Fruit fly (Drosophila melanogaster) whole organism, embryonic: ENCODE data around the gene ssp3.
A peak's percentile ranks its signal among the peaks of the same experiment; 100 is the strongest.

ENCODE experiments used
- Abd-B ChIP-seq: fragments of 200-800 bp; sonication (Bioruptor generic); optimal IDR thresholded peaks from 2 replicates; lab custom pipeline; 2018; ENCODE audit warnings: missing biosample characterization, mild to moderate bottlenecking, missing genetic modification characterization, moderate library complexity
- Bgb ChIP-seq: fragments of 200-800 bp; sonication (Bioruptor generic); IDR thresholded peaks from 2 replicates; pipeline ENCODE4 v1.3.6; 2022; ENCODE audit warnings: missing biosample characterization, missing genetic modification characterization; ENCODE audit not compliant: partially characterized antibody
- BtbVII ChIP-seq: fragments of 200-800 bp; sonication (Bioruptor generic); optimal IDR thresholded peaks from 3 replicates; lab custom pipeline; 2017; ENCODE audit warnings: missing biosample characterization, mild to moderate bottlenecking, missing genetic modification characterization
- CG10274 ChIP-seq: fragments of 200-800 bp; sonication (Bioruptor generic); optimal IDR thresholded peaks from 3 replicates; lab custom pipeline; 2017; ENCODE audit warnings: missing biosample characterization, mild to moderate bottlenecking, missing genetic modification characterization
- CG11093 ChIP-seq: fragments of 200-800 bp; sonication (Bioruptor generic); IDR thresholded peaks from 3 replicates; pipeline ENCODE4 v1.3.6; 2022; ENCODE audit warnings: missing biosample characterization, missing genetic modification characterization
- CG11695 ChIP-seq: fragments of 200-800 bp; sonication (Bioruptor generic); IDR thresholded peaks from 3 replicates; pipeline ENCODE4 v1.3.6; 2022; ENCODE audit warnings: missing biosample characterization, missing genetic modification characterization
- CG12219 ChIP-seq: fragments of 200-800 bp; sonication (Bioruptor generic); optimal IDR thresholded peaks from 3 replicates; lab custom pipeline; 2018; ENCODE audit warnings: missing biosample characterization, mild to moderate bottlenecking, missing genetic modification characterization
- CG13624 ChIP-seq: fragments of 200-800 bp; sonication (Bioruptor generic); optimal IDR thresholded peaks from 2 replicates; lab custom pipeline; 2016; ENCODE audit warnings: missing biosample characterization, missing genetic modification characterization
- CG15514 ChIP-seq: fragments of 200-800 bp; sonication (Bioruptor generic); optimal IDR thresholded peaks from 3 replicates; lab custom pipeline; 2017; ENCODE audit warnings: missing biosample characterization, missing genetic modification characterization, mild to moderate bottlenecking, moderate library complexity, missing genetic modification reagents
- CG15696 ChIP-seq: fragments of 200-800 bp; sonication (Bioruptor generic); optimal IDR thresholded peaks from 2 replicates; lab custom pipeline; 2019; ENCODE audit warnings: missing biosample characterization, mild to moderate bottlenecking, missing genetic modification characterization, moderate library complexity
- CG17568 ChIP-seq: fragments of 200-800 bp; sonication (Bioruptor generic); optimal IDR thresholded peaks from 2 replicates; lab custom pipeline; 2018; ENCODE audit warnings: missing biosample characterization, mild to moderate bottlenecking, missing genetic modification characterization, moderate library complexity
- CG17802 ChIP-seq: fragments of 200-800 bp; sonication (Bioruptor generic); optimal IDR thresholded peaks from 2 replicates; lab custom pipeline; 2018; ENCODE audit warnings: missing biosample characterization, mild to moderate bottlenecking, missing genetic modification characterization, moderate library complexity
- CG18262 ChIP-seq: fragments of 200-800 bp; optimal IDR thresholded peaks from 3 replicates; lab custom pipeline; 2019; ENCODE audit warnings: missing biosample characterization, mild to moderate bottlenecking, missing genetic modification characterization, moderate library complexity
- CG30020 ChIP-seq: fragments of 200-800 bp; optimal IDR thresholded peaks from 2 replicates; lab custom pipeline; 2019; ENCODE audit warnings: missing biosample characterization, mild to moderate bottlenecking, missing genetic modification characterization, moderate library complexity
- CG31224 ChIP-seq: fragments of 200-800 bp; sonication (Bioruptor generic); IDR thresholded peaks from 2 replicates; pipeline ENCODE4 v1.3.6; 2022; ENCODE audit warnings: missing biosample characterization, missing genetic modification characterization
- CG31441 ChIP-seq: fragments of 200-800 bp; sonication (Bioruptor generic); IDR thresholded peaks from 2 replicates; pipeline ENCODE4 v1.3.6; 2022; ENCODE audit warnings: missing biosample characterization, missing genetic modification characterization
- CG32767 ChIP-seq: fragments of 200-800 bp; sonication (Bioruptor generic); IDR thresholded peaks from 2 replicates; pipeline ENCODE4 v1.3.6; 2022; ENCODE audit warnings: missing biosample characterization, missing genetic modification characterization
- CG33213 ChIP-seq: fragments of 200-800 bp; sonication (Bioruptor generic); optimal IDR thresholded peaks from 3 replicates; lab custom pipeline; 2016; ENCODE audit warnings: missing biosample characterization, missing genetic modification characterization
- CG4617 ChIP-seq: fragments of 200-800 bp; sonication (Bioruptor generic); optimal IDR thresholded peaks from 3 replicates; lab custom pipeline; 2016; ENCODE audit warnings: missing biosample characterization, missing genetic modification characterization, borderline replicate concordance
- CG4707 ChIP-seq: fragments of 200-800 bp; sonication (Bioruptor generic); optimal IDR thresholded peaks from 2 replicates; lab custom pipeline; 2018; ENCODE audit warnings: missing biosample characterization, mild to moderate bottlenecking, missing genetic modification characterization, moderate library complexity
- D ChIP-seq, 2 experiments: fragments of 200-800 bp in 1 of 2; fragments of >200 bp in 1 of 2; sonication (Bioruptor generic) in 1 of 2; optimal IDR thresholded peaks; 2 replicates in 1 of 2; 3 replicates in 1 of 2; lab custom pipeline; 2017; ENCODE audit warnings: mild to moderate bottlenecking in 1 of 2, missing biosample characterization in 1 of 2, missing genetic modification characterization in 1 of 2, missing genetic modification reagents in 1 of 2
- E2f2 ChIP-seq: fragments of 200-800 bp; sonication (Bioruptor generic); IDR thresholded peaks from 2 replicates; pipeline ENCODE4 v1.3.6; 2022; ENCODE audit warnings: missing biosample characterization, missing genetic modification characterization
- Fer3 ChIP-seq: fragments of 200-800 bp; sonication (Bioruptor generic); optimal IDR thresholded peaks from 2 replicates; lab custom pipeline; 2018; ENCODE audit warnings: missing biosample characterization, mild to moderate bottlenecking, missing genetic modification characterization, moderate library complexity
- Hr78 ChIP-seq, 2 experiments: fragments of 200-800 bp in 1 of 2; fragments of >200 bp in 1 of 2; sonication (Bioruptor generic) in 1 of 2; optimal IDR thresholded peaks; 2 replicates each; lab custom pipeline; 2017 to 2019; ENCODE audit warnings: missing biosample characterization in 2 of 2, missing genetic modification characterization in 2 of 2, mild to moderate bottlenecking in 1 of 2, moderate library complexity in 1 of 2
- Jarid2 ChIP-seq: fragments of 200-800 bp; sonication (Bioruptor generic); optimal IDR thresholded peaks from 3 replicates; lab custom pipeline; 2017; ENCODE audit warnings: mild to moderate bottlenecking, missing biosample characterization, missing genetic modification reagents, missing genetic modification characterization
- Mes4 ChIP-seq: fragments of 200-800 bp; sonication (Bioruptor generic); optimal IDR thresholded peaks from 2 replicates; lab custom pipeline; 2016; ENCODE audit warnings: missing biosample characterization, missing genetic modification characterization
- NFAT ChIP-seq: fragments of 200-800 bp; sonication (Bioruptor generic); IDR thresholded peaks from 2 replicates; pipeline ENCODE4 v1.3.6; 2022; ENCODE audit warnings: missing biosample characterization, missing genetic modification characterization
- Neu2 ChIP-seq: fragments of 200-800 bp; sonication (Bioruptor generic); optimal IDR thresholded peaks from 3 replicates; lab custom pipeline; 2016; ENCODE audit warnings: missing biosample characterization, missing genetic modification characterization, borderline replicate concordance
- Optix ChIP-seq: fragments of 200-800 bp; sonication (Bioruptor generic); IDR thresholded peaks from 3 replicates; pipeline ENCODE4 v1.3.6; 2022; ENCODE audit warnings: missing biosample characterization, missing genetic modification characterization
- TFAM ChIP-seq: fragments of 200-800 bp; sonication (Bioruptor generic); optimal IDR thresholded peaks from 2 replicates; lab custom pipeline; 2017; ENCODE audit warnings: missing biosample characterization, missing genetic modification characterization, inconsistent platforms
- ac ChIP-seq: fragments of 200-800 bp; sonication (Bioruptor generic); optimal IDR thresholded peaks from 3 replicates; lab custom pipeline; 2017; ENCODE audit warnings: missing biosample characterization, mild to moderate bottlenecking, missing genetic modification characterization
- bab2 ChIP-seq: fragments of 200-800 bp; sonication (Bioruptor generic); optimal IDR thresholded peaks from 2 replicates; lab custom pipeline; 2016; ENCODE audit warnings: missing biosample characterization, missing genetic modification characterization
- crol ChIP-seq: fragments of 200-800 bp; sonication (Bioruptor generic); IDR thresholded peaks from 2 replicates; pipeline ENCODE4 v1.3.6; 2022; ENCODE audit warnings: missing biosample characterization, missing genetic modification characterization
- dan ChIP-seq: fragments of 200-800 bp; sonication (Bioruptor generic); IDR thresholded peaks from 2 replicates; pipeline ENCODE4 v1.3.6; 2022; ENCODE audit warnings: missing biosample characterization, missing genetic modification characterization
- dati ChIP-seq: fragments of 200-800 bp; sonication (Bioruptor generic); IDR thresholded peaks from 2 replicates; pipeline ENCODE4 v1.3.6; 2022; ENCODE audit warnings: missing biosample characterization, missing genetic modification characterization
- dm ChIP-seq: fragments of 200-800 bp; sonication (Bioruptor generic); optimal IDR thresholded peaks from 3 replicates; lab custom pipeline; 2016; ENCODE audit warnings: missing biosample characterization, missing genetic modification characterization
- fu2 ChIP-seq: fragments of 200-800 bp; sonication (Bioruptor generic); optimal IDR thresholded peaks from 2 replicates; lab custom pipeline; 2016; ENCODE audit warnings: missing biosample characterization, missing genetic modification characterization
- gce ChIP-seq: fragments of 200-800 bp; sonication (Bioruptor generic); IDR thresholded peaks from 3 replicates; pipeline ENCODE4 v1.3.6; 2022; ENCODE audit warnings: missing biosample characterization, missing genetic modification characterization
- hbn ChIP-seq: fragments of 200-800 bp; sonication (Bioruptor generic); IDR thresholded peaks from 2 replicates; pipeline ENCODE4 v1.3.6; 2022; ENCODE audit warnings: missing biosample characterization, missing genetic modification characterization; ENCODE audit not compliant: partially characterized antibody
- klu ChIP-seq: fragments of 200-800 bp; sonication (Bioruptor generic); IDR thresholded peaks from 2 replicates; pipeline ENCODE4 v1.3.6; 2022; ENCODE audit warnings: missing biosample characterization, missing genetic modification characterization
- onecut ChIP-seq: fragments of 200-800 bp; sonication (Bioruptor generic); IDR thresholded peaks from 2 replicates; pipeline ENCODE4 v1.3.6; 2022; ENCODE audit warnings: missing biosample characterization, missing genetic modification characterization
- otp ChIP-seq: fragments of 200-800 bp; sonication (Bioruptor generic); IDR thresholded peaks from 3 replicates; pipeline ENCODE4, ENCODE4 v1.3.6; 2022; ENCODE audit warnings: missing biosample characterization, missing genetic modification characterization
- rib ChIP-seq: fragments of 200-800 bp; sonication (Bioruptor generic); IDR thresholded peaks from 2 replicates; pipeline ENCODE4 v1.3.6; 2022; ENCODE audit warnings: missing biosample characterization, missing genetic modification characterization
- schlank ChIP-seq: fragments of 200-800 bp; sonication (Bioruptor generic); optimal IDR thresholded peaks from 2 replicates; lab custom pipeline; 2018; ENCODE audit warnings: missing biosample characterization, mild to moderate bottlenecking, missing genetic modification characterization
- slbo ChIP-seq: fragments of 200-800 bp; sonication (Bioruptor generic); IDR thresholded peaks from 2 replicates; pipeline ENCODE4 v1.3.6; 2022; ENCODE audit warnings: missing biosample characterization, missing genetic modification characterization
- tgo ChIP-seq: fragments of 200-800 bp; sonication (Bioruptor generic); IDR thresholded peaks from 3 replicates; pipeline ENCODE4 v1.3.6; 2022; ENCODE audit warnings: missing biosample characterization, missing genetic modification characterization
- tin ChIP-seq: fragments of 200-800 bp; sonication (Bioruptor generic); optimal IDR thresholded peaks from 3 replicates; lab custom pipeline; 2016; ENCODE audit warnings: missing biosample characterization, missing genetic modification characterization
- ttk ChIP-seq: fragments of 200-800 bp; sonication (Bioruptor generic); IDR thresholded peaks from 2 replicates; pipeline ENCODE4 v2.1.2; 2022; ENCODE audit warnings: missing biosample characterization, missing genetic modification characterization
- unc-4 ChIP-seq: fragments of 200-800 bp; sonication (Bioruptor generic); IDR thresholded peaks from 2 replicates; pipeline ENCODE4 v1.3.6; 2022; ENCODE audit warnings: missing biosample characterization, missing genetic modification characterization; ENCODE audit not compliant: partially characterized antibody
- z ChIP-seq: fragments of 200-800 bp; sonication (Bioruptor generic); IDR thresholded peaks from 3 replicates; pipeline ENCODE4 v1.3.6; 2022; ENCODE audit warnings: missing biosample characterization, missing genetic modification characterization

ssp3 gene

dm6 chr2L:18966214-18966556 is 22.4 kb upstream of the ssp3 start (continued):
- no peak for TF ChIP-seq dm
- TF ChIP-seq Fer3 (tag; lab: Kevin White, UChicago) = peak; percentile 94
- no peak for TF ChIP-seq ac (GFP tag; lab: Kevin White, UChicago)
- TF ChIP-seq Jarid2 (GFP tag; lab: Kevin White, UChicago) = peak; percentile 32
- peak; percentile 65; the same call in 1 of the 3 replicates for TF ChIP-seq gce (GFP tag; lab: Robert Waterston, UW)
- TF ChIP-seq CG11695 (GFP tag; lab: Robert Waterston, UW) = peak; percentile 94
- TF ChIP-seq klu (GFP tag; lab: Robert Waterston, UW) = peak; percentile 80
- TF ChIP-seq ttk (GFP tag; lab: Robert Waterston, UW) = peak; percentile 84
- TF ChIP-seq unc-4 (GFP tag; lab: Robert Waterston, UW) = no peak
- TF ChIP-seq E2f2 (GFP tag; lab: Robert Waterston, UW) = peak; percentile 58
- peak; percentile 66 for TF ChIP-seq CG15696
- TF ChIP-seq CG18262 (tag; lab: Kevin White, UChicago) = peak; percentile 71
- peak; percentile 83 for TF ChIP-seq CG15514 (GFP tag; lab: Kevin White, UChicago)
- TF ChIP-seq CG13624 (GFP tag; lab: Kevin White, UChicago) = peak; percentile 33
- TF ChIP-seq fu2 (GFP tag; lab: Kevin White, UChicago) = peak; percentile 39
- peak; percentile 83 for TF ChIP-seq BtbVII (GFP tag; lab: Kevin White, UChicago)
- peak; percentile 34 for TF ChIP-seq CG4617
- TF ChIP-seq Bgb (GFP tag; lab: Robert Waterston, UW) = no peak
- peak; percentile 97 for TF ChIP-seq rib (GFP tag; lab: Robert Waterston, UW)
- peak; percentile 69; the same call in 2 of the 3 replicates for TF ChIP-seq CG11093 (GFP tag; lab: Robert Waterston, UW)
- peak; percentile 4 for TF ChIP-seq bab2 (GFP tag; lab: Kevin White, UChicago)
- peak; percentile 81 for TF ChIP-seq crol (GFP tag; lab: Robert Waterston, UW)
- peak; percentile 92 for TF ChIP-seq CG31224
- TF ChIP-seq Neu2 (GFP tag; lab: Kevin White, UChicago) = no peak
- TF ChIP-seq Abd-B (GFP tag; lab: Kevin White, UChicago) = peak; percentile 53
- no peak for TF ChIP-seq TFAM (GFP tag; lab: Kevin White, UChicago)
- peak; percentile 16 for TF ChIP-seq CG4707
- 0 out of 3 replicates have a peak, but pooled peaks have one; percentile 6 for TF ChIP-seq Optix (GFP tag; lab: Robert Waterston, UW)
- TF ChIP-seq CG12219 (GFP tag; lab: Kevin White, UChicago) = peak; percentile 37
- TF ChIP-seq CG31441 (GFP tag; lab: Robert Waterston, UW) = peak; percentile 66
- TF ChIP-seq otp = peak; percentile 88
- peak; percentile 49 for TF ChIP-seq dan (GFP tag; lab: Robert Waterston, UW)
- no peak for TF ChIP-seq Hr78 (GFP tag; optimal IDR thresholded peaks at IDR 0.05; lab: Kevin White, UChicago)
- peak; percentile 97 for TF ChIP-seq slbo (GFP tag; lab: Robert Waterston, UW)
- 0 out of 2 replicates have a peak, but pooled peaks have one; percentile 29 for TF ChIP-seq dati (GFP tag; lab: Robert Waterston, UW)
- peak; percentile 63 for TF ChIP-seq CG17568 (GFP tag; lab: Kevin White, UChicago)
- TF ChIP-seq CG10274 (GFP tag; lab: Kevin White, UChicago) = peak; percentile 56
- no peak for TF ChIP-seq hbn (GFP tag; lab: Robert Waterston, UW)
- no peak for TF ChIP-seq Mes4 (GFP tag; lab: Kevin White, UChicago)
- TF ChIP-seq z = peak; percentile 24; the same call in 1 of the 3 replicates
- TF ChIP-seq CG30020 = no peak
- TF ChIP-seq NFAT = peak; percentile 89
- peak; percentile 42 for TF ChIP-seq CG33213 (GFP tag; lab: Kevin White, UChicago)
- peak; percentile 49 for TF ChIP-seq schlank (tag; lab: Kevin White, UChicago)
- no peak for TF ChIP-seq D (optimal IDR thresholded peaks at IDR 0.05; lab: Kevin White, UChicago)
- TF ChIP-seq D (GFP tag; optimal IDR thresholded peaks at IDR 0.05; lab: Kevin White, UChicago) = peak; percentile 46
- peak; percentile 49 for TF ChIP-seq CG17802 (tag; lab: Kevin White, UChicago)
- peak; percentile 47; the same call in 1 of the 2 replicates for TF ChIP-seq onecut (GFP tag; lab: Robert Waterston, UW)
- TF ChIP-seq CG32767 = peak; percentile 87
- TF ChIP-seq tgo (GFP tag; lab: Robert Waterston, UW) = peak; percentile 90
- TF ChIP-seq tin = peak; percentile 62
